Fruit fly (Drosophila melanogaster) S2 (cell line): Measurements from ENCODE around the gene CG11369.

Experiments
- CG8478 ChIP-seq: fragments of >200 bp; optimal IDR thresholded peaks from 2 replicates; lab custom pipeline; 2018
- CTCF ChIP-seq, 2 experiments: fragments of >200 bp; optimal IDR thresholded peaks; 2 replicates each; lab custom pipeline; 2018

DNA sequence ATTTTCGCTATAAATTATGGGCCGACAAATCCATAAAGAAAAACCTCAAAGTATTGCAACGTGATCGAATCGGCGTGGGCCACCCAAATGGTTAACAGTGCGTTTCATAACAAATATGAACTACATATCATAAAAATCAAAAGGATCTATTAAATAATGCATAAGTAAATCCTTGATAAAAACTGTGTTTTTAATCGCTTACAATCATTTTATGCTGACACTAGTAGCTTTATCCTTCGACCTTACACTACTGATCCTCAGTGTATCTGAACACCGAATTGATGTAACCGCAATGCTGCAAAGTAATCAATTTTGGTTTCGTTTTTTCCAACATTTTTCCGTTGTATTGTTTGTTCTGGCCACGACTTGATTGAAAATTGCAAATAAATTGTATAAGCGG, 11.5 kb upstream of the CG11369 start:
- TF ChIP-seq CTCF (optimal IDR thresholded peaks at IDR 0.05; lab: Kevin White, UChicago): no peak
- no peak for TF ChIP-seq CG8478 (lab: Kevin White, UChicago)
